Worm (Caenorhabditis elegans): ENCODE results near the gene ZK1127.12.

DNA sequence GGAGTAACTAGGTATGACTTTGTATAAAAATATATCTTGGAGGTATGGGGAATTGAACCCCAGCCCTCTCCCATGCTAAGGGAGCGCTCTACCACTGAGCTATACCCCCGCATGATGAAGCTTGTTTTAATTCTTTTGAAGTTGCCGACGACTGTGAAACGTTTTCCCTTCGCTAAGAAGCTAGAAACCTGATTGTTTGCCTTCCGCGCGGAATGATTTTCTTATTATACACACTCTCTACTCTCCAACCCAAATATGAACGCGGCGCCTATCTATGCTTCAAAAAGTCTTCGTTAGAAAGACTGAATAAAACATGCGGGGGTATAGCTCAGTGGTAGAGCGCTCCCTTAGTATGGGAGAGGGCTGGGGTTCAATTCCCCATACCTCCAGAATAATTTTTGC, 48.9 kb upstream of the ZK1127.12 start:
- TF ChIP-seq lsy-2 (tag; optimal IDR thresholded peaks at IDR 0.05): no peak
- no peak for TF ChIP-seq bed-3 (GFP tag; optimal IDR thresholded peaks at IDR 0.05)
- TF ChIP-seq sptf-1 (tag; optimal IDR thresholded peaks at IDR 0.05): no peak
- TF ChIP-seq unc-62 (GFP tag; optimal IDR thresholded peaks at IDR 0.05): no peak
- TF ChIP-seq elt-3 (tag; optimal IDR thresholded peaks at IDR 0.05): no peak
- no peak for TF ChIP-seq pha-4 (tag; optimal IDR thresholded peaks at IDR 0.05)
- no peak for TF ChIP-seq unc-120 (tag; optimal IDR thresholded peaks at IDR 0.05; ENCODE audit: poor library complexity, severe bottlenecking)
- TF ChIP-seq ztf-11 (tag; optimal IDR thresholded peaks at IDR 0.05): no peak
